Fruit fly (Drosophila melanogaster) whole organism, embryonic: ENCODE measurements around the gene eEF1alpha2.

Source experiments
- Antp ChIP-seq: fragments of 200-800 bp; sonication (Bioruptor generic); optimal IDR thresholded peaks from 3 replicates; lab custom pipeline; 2016; ENCODE audit warnings: missing biosample characterization, missing genetic modification characterization
- CG10654 ChIP-seq: fragments of 200-800 bp; sonication (Bioruptor generic); optimal IDR thresholded peaks from 2 replicates; lab custom pipeline; 2016; ENCODE audit warnings: missing biosample characterization, missing genetic modification characterization
- CG10979 ChIP-seq: fragments of 200-800 bp; sonication (Bioruptor generic); optimal IDR thresholded peaks from 2 replicates; lab custom pipeline; 2018; ENCODE audit warnings: missing biosample characterization, mild to moderate bottlenecking, missing genetic modification characterization, moderate library complexity
- CG13894 ChIP-seq: fragments of 200-800 bp; sonication (Bioruptor generic); optimal IDR thresholded peaks from 3 replicates; lab custom pipeline; 2018; ENCODE audit warnings: missing biosample characterization, mild to moderate bottlenecking, missing genetic modification characterization, moderate library complexity
- CG14710 ChIP-seq: fragments of 200-800 bp; sonication (Bioruptor generic); optimal IDR thresholded peaks from 3 replicates; lab custom pipeline; 2019; ENCODE audit warnings: missing biosample characterization, mild to moderate bottlenecking, missing genetic modification characterization, moderate library complexity
- CG1602 ChIP-seq: fragments of 200-800 bp; sonication (Bioruptor generic); optimal IDR thresholded peaks from 3 replicates; lab custom pipeline; 2016; ENCODE audit warnings: missing biosample characterization, missing genetic modification characterization
- CG1603 ChIP-seq: fragments of 200-800 bp; sonication (Bioruptor generic); optimal IDR thresholded peaks from 2 replicates; lab custom pipeline; 2019; ENCODE audit warnings: missing biosample characterization, mild to moderate bottlenecking, missing genetic modification characterization, moderate library complexity
- CG17186 ChIP-seq: fragments of 200-800 bp; sonication (Bioruptor generic); optimal IDR thresholded peaks from 3 replicates; lab custom pipeline; 2017; ENCODE audit warnings: missing biosample characterization, missing genetic modification reagents, missing genetic modification characterization
- CG17829 ChIP-seq: fragments of 200-800 bp; optimal IDR thresholded peaks from 2 replicates; lab custom pipeline; 2019; ENCODE audit warnings: missing biosample characterization, mild to moderate bottlenecking, missing genetic modification characterization, moderate library complexity
- CG31441 ChIP-seq: fragments of 200-800 bp; sonication (Bioruptor generic); IDR thresholded peaks from 2 replicates; pipeline ENCODE4 v1.3.6; 2022; ENCODE audit warnings: missing biosample characterization, missing genetic modification characterization
- CG3407 ChIP-seq: fragments of 200-800 bp; sonication (Bioruptor generic); optimal IDR thresholded peaks from 2 replicates; lab custom pipeline; 2018; ENCODE audit warnings: missing biosample characterization, mild to moderate bottlenecking, missing genetic modification characterization
- CG4424 ChIP-seq: fragments of 200-800 bp; sonication (Bioruptor generic); optimal IDR thresholded peaks from 3 replicates; lab custom pipeline; 2016; ENCODE audit warnings: missing biosample characterization, missing genetic modification characterization
- CG4730 ChIP-seq: fragments of 200-800 bp; sonication (Bioruptor generic); IDR thresholded peaks from 2 replicates; pipeline ENCODE4 v1.3.6; 2022; ENCODE audit warnings: missing biosample characterization, missing genetic modification characterization
- CG7271 ChIP-seq: fragments of 200-800 bp; sonication (Bioruptor generic); optimal IDR thresholded peaks from 2 replicates; lab custom pipeline; 2018; ENCODE audit warnings: missing biosample characterization, mild to moderate bottlenecking, missing genetic modification characterization, moderate library complexity
- CG7839 ChIP-seq: fragments of 200-800 bp; sonication (Bioruptor generic); optimal IDR thresholded peaks from 3 replicates; lab custom pipeline; 2018; ENCODE audit warnings: missing biosample characterization, mild to moderate bottlenecking, missing genetic modification characterization, moderate library complexity
- CG8924 ChIP-seq: fragments of 200-800 bp; optimal IDR thresholded peaks from 3 replicates; lab custom pipeline; 2019; ENCODE audit warnings: missing biosample characterization, mild to moderate bottlenecking, missing genetic modification characterization, moderate library complexity
- CG9437 ChIP-seq: fragments of 200-800 bp; sonication (Bioruptor generic); optimal IDR thresholded peaks from 2 replicates; lab custom pipeline; 2018; ENCODE audit warnings: missing biosample characterization, mild to moderate bottlenecking, missing genetic modification characterization
- CG9727 ChIP-seq: fragments of 200-800 bp; sonication (Bioruptor generic); optimal IDR thresholded peaks from 3 replicates; lab custom pipeline; 2017; ENCODE audit warnings: missing biosample characterization, mild to moderate bottlenecking, missing genetic modification characterization
- D ChIP-seq, 2 experiments: fragments of 200-800 bp in 1 of 2; fragments of >200 bp in 1 of 2; sonication (Bioruptor generic) in 1 of 2; optimal IDR thresholded peaks; 2 replicates in 1 of 2; 3 replicates in 1 of 2; lab custom pipeline; 2017; ENCODE audit warnings: mild to moderate bottlenecking in 1 of 2, missing biosample characterization in 1 of 2, missing genetic modification characterization in 1 of 2, missing genetic modification reagents in 1 of 2
- D19A ChIP-seq: fragments of 200-800 bp; optimal IDR thresholded peaks from 3 replicates; lab custom pipeline; 2019; ENCODE audit warnings: missing biosample characterization, mild to moderate bottlenecking, missing genetic modification characterization, moderate library complexity
- Dip2 ChIP-seq: fragments of 200-800 bp; sonication (Bioruptor generic); IDR thresholded peaks from 2 replicates; pipeline ENCODE4 v1.3.6; 2022; ENCODE audit warnings: missing biosample characterization, missing genetic modification characterization
- Ets65A ChIP-seq: fragments of 200-800 bp; sonication (Bioruptor generic); peaks from one replicate; lab custom pipeline; 2016; ENCODE audit warnings: missing biosample characterization, missing genetic modification characterization
- GATAe ChIP-seq: fragments of 200-800 bp; sonication (Bioruptor generic); conservative IDR thresholded peaks from 2 replicates; pipeline ENCODE4 v1.3.6; 2022; ENCODE audit warnings: missing biosample characterization, missing genetic modification characterization
- Hand ChIP-seq: fragments of 200-800 bp; sonication (Bioruptor generic); optimal IDR thresholded peaks from 2 replicates; lab custom pipeline; 2017; ENCODE audit warnings: mild to moderate bottlenecking, missing biosample characterization, missing genetic modification reagents, missing genetic modification characterization
- Hr51 ChIP-seq, 2 experiments: fragments of 200-800 bp; sonication (Bioruptor generic); optimal IDR thresholded peaks; 2 replicates in 1 of 2; 3 replicates in 1 of 2; lab custom pipeline; 2016 to 2018; ENCODE audit warnings: missing biosample characterization in 2 of 2, missing genetic modification characterization in 2 of 2, mild to moderate bottlenecking in 1 of 2, moderate library complexity in 1 of 2
- Max ChIP-seq: fragments of 200-800 bp; sonication (Bioruptor generic); optimal IDR thresholded peaks from 2 replicates; lab custom pipeline; 2016; ENCODE audit warnings: missing biosample characterization, mild to moderate bottlenecking, missing genetic modification characterization
- Rfx ChIP-seq: fragments of 200-800 bp; sonication (Bioruptor generic); IDR thresholded peaks from 2 replicates; pipeline ENCODE4 v1.3.6; 2022; ENCODE audit warnings: missing biosample characterization, missing genetic modification characterization
- Six4 ChIP-seq: fragments of 200-800 bp; sonication (Bioruptor generic); optimal IDR thresholded peaks from 2 replicates; lab custom pipeline; 2016; ENCODE audit warnings: missing biosample characterization, missing genetic modification characterization
- Spps ChIP-seq: fragments of 200-800 bp; sonication (Bioruptor generic); optimal IDR thresholded peaks from 2 replicates; lab custom pipeline; 2018; ENCODE audit warnings: missing biosample characterization, mild to moderate bottlenecking, missing genetic modification characterization
- ara ChIP-seq: fragments of 200-800 bp; sonication (Bioruptor generic); IDR thresholded peaks from 2 replicates; pipeline ENCODE4 v1.3.6; 2022; ENCODE audit warnings: missing biosample characterization, missing genetic modification characterization
- chn ChIP-seq: fragments of 200-800 bp; sonication (Bioruptor generic); optimal IDR thresholded peaks from 2 replicates; lab custom pipeline; 2016; ENCODE audit warnings: missing biosample characterization, missing genetic modification characterization
- dmrt99B ChIP-seq: fragments of 200-800 bp; sonication (Bioruptor generic); optimal IDR thresholded peaks from 2 replicates; lab custom pipeline; 2018; ENCODE audit warnings: missing biosample characterization, mild to moderate bottlenecking, missing genetic modification characterization, moderate library complexity
- dysf ChIP-seq: fragments of 200-800 bp; sonication (Bioruptor generic); IDR thresholded peaks from 3 replicates; pipeline ENCODE4 v1.3.6; 2022; ENCODE audit warnings: missing biosample characterization, missing genetic modification characterization
- fru ChIP-seq: fragments of >200 bp; optimal IDR thresholded peaks from 2 replicates; lab custom pipeline; 2017
- gsb ChIP-seq: fragments of 200-800 bp; sonication (Bioruptor generic); IDR thresholded peaks from 2 replicates; pipeline ENCODE4 v1.3.6; 2022; ENCODE audit warnings: missing biosample characterization, missing genetic modification characterization
- hbn ChIP-seq: fragments of 200-800 bp; sonication (Bioruptor generic); IDR thresholded peaks from 2 replicates; pipeline ENCODE4 v1.3.6; 2022; ENCODE audit warnings: missing biosample characterization, missing genetic modification characterization; ENCODE audit not compliant: partially characterized antibody
- jigr1 ChIP-seq: fragments of 200-800 bp; sonication (Bioruptor generic); IDR thresholded peaks from 3 replicates; pipeline ENCODE4 v1.3.6; 2022; ENCODE audit warnings: missing biosample characterization, missing genetic modification characterization
- lola ChIP-seq, 3 experiments: fragments of >200 bp in 2 of 3; fragments of 200-800 bp in 1 of 3; sonication (Bioruptor generic) in 1 of 3; optimal IDR thresholded peaks; 2 replicates each; lab custom pipeline; 2017 to 2019; ENCODE audit warnings: missing biosample characterization in 3 of 3, missing genetic modification characterization in 3 of 3, mild to moderate bottlenecking in 1 of 3, moderate library complexity in 1 of 3
- odd ChIP-seq: fragments of 200-800 bp; sonication (Bioruptor generic); optimal IDR thresholded peaks from 2 replicates; lab custom pipeline; 2017; ENCODE audit warnings: missing biosample characterization, mild to moderate bottlenecking, missing genetic modification characterization
- phol ChIP-seq: fragments of 200-800 bp; sonication (Bioruptor generic); optimal IDR thresholded peaks from 3 replicates; lab custom pipeline; 2018; ENCODE audit warnings: missing biosample characterization, mild to moderate bottlenecking, missing genetic modification characterization, moderate library complexity
- prd ChIP-seq, 3 experiments: fragments of >200 bp in 2 of 3; fragments of 200-800 bp in 1 of 3; sonication (Bioruptor generic) in 1 of 3; optimal IDR thresholded peaks in 2 of 3; IDR thresholded peaks in 1 of 3; 2 replicates in 2 of 3; 3 replicates in 1 of 3; pipeline versions ENCODE4 v1.3.6 to Lab custom; 2017 to 2022; ENCODE audit warnings: missing biosample characterization in 1 of 3, missing genetic modification characterization in 1 of 3
- sens ChIP-seq: fragments of 200-800 bp; sonication (Bioruptor generic); peaks from one replicate; lab custom pipeline; 2016; ENCODE audit warnings: missing biosample characterization, missing genetic modification characterization
- seq ChIP-seq: fragments of 200-800 bp; sonication (Bioruptor generic); IDR thresholded peaks from 2 replicates; pipeline ENCODE4 v1.3.6; 2022; ENCODE audit warnings: missing biosample characterization, missing genetic modification characterization
- tgo ChIP-seq: fragments of 200-800 bp; sonication (Bioruptor generic); IDR thresholded peaks from 3 replicates; pipeline ENCODE4 v1.3.6; 2022; ENCODE audit warnings: missing biosample characterization, missing genetic modification characterization
- tin ChIP-seq: fragments of 200-800 bp; sonication (Bioruptor generic); optimal IDR thresholded peaks from 3 replicates; lab custom pipeline; 2016; ENCODE audit warnings: missing biosample characterization, missing genetic modification characterization
- unpg ChIP-seq: fragments of 200-800 bp; sonication (Bioruptor generic); optimal IDR thresholded peaks from 3 replicates; lab custom pipeline; 2018; ENCODE audit warnings: missing biosample characterization, mild to moderate bottlenecking, missing genetic modification characterization, moderate library complexity
- zen ChIP-seq: fragments of 200-800 bp; sonication (Bioruptor generic); optimal IDR thresholded peaks from 3 replicates; lab custom pipeline; 2018; ENCODE audit warnings: missing biosample characterization, mild to moderate bottlenecking, missing genetic modification characterization, moderate library complexity
- zen2 ChIP-seq: fragments of 200-800 bp; sonication (Bioruptor generic); IDR thresholded peaks from 3 replicates; pipeline ENCODE4 v1.3.6; 2022; ENCODE audit warnings: missing biosample characterization, missing genetic modification characterization; ENCODE audit not compliant: partially characterized antibody

The eEF1alpha2 gene

DNA sequence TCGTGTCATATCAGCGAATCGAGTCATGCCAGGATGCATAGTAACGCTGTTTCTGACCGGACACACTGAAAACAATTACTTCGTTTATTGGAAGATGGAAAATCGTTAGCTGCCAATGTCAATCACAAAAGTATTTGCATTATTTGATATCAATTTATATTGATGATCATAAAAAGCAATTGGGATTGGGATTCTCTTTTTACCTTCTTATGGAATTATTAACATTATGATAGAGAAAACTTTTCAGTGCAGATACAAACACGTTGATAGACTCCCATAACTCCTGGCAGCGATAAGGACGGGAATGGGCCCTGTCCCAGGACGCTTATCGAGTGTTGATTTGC, 31.4 kb upstream of the eEF1alpha2 start (continued):
- TF ChIP-seq zen (tag; lab: Kevin White, UChicago), result peak; percentile 48
- no peak for TF ChIP-seq zen2 (GFP tag; lab: Robert Waterston, UW)
- TF ChIP-seq Spps (tag; lab: Kevin White, UChicago), result no peak
- peak; percentile 17 for TF ChIP-seq CG14710
- no peak for TF ChIP-seq odd (GFP tag; lab: Kevin White, UChicago)
- peak; percentile 87 for TF ChIP-seq sens (GFP tag; lab: Kevin White, UChicago)
- TF ChIP-seq CG10979 (tag; lab: Kevin White, UChicago), result peak; percentile 50
- TF ChIP-seq CG1603 (tag; lab: Kevin White, UChicago), result peak; percentile 41
- peak; percentile 4 for TF ChIP-seq Six4 (GFP tag; lab: Kevin White, UChicago)
- peak; percentile 0 for TF ChIP-seq D19A (tag; lab: Kevin White, UChicago)
- TF ChIP-seq Ets65A, result peak; percentile 72
- peak; percentile 6 for TF ChIP-seq CG4424 (GFP tag; lab: Kevin White, UChicago)
- peak; percentile 14 for TF ChIP-seq CG8924 (tag; lab: Kevin White, UChicago)
- no peak for TF ChIP-seq dmrt99B (tag; lab: Kevin White, UChicago)
- peak; percentile 48 for TF ChIP-seq CG9727
- TF ChIP-seq CG31441 (GFP tag; lab: Robert Waterston, UW), result peak; percentile 32
- peak; percentile 21 for TF ChIP-seq CG17829
- no peak for TF ChIP-seq prd (optimal IDR thresholded peaks at IDR 0.05; lab: Kevin White, UChicago)
- TF ChIP-seq prd (GFP tag; IDR thresholded peaks at IDR 0.05; lab: Robert Waterston, UW), result peak; percentile 73; the same call in 2 of the 3 replicates
- no peak for TF ChIP-seq tgo (GFP tag; lab: Robert Waterston, UW)
- peak; percentile 10 for TF ChIP-seq unpg (GFP tag; lab: Kevin White, UChicago)

DNA sequence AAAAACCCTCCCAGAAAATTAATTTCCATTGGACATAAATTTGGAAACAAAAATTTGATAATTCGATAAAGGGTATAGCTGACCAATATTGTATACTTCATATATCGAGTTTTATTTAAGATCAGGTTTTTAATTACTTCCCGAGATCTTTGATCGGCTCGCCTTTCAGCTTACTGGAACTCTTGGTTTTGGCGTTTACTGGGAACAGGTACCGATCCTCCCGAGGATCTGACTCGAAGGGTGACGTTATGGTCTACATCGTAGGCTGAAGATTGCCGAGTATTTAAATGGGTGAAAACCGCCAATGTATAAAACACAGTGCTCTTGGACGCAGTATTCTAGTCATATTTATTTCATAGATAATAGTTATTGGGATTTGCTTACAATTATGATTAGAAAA, 30.0 kb upstream of the eEF1alpha2 start, which contains the start of gene CG42693:
Gene CG42693 (minus strand): TSS at position 101 of the 400 bp plus-strand sequence.
- no peak for TF ChIP-seq CG7271 (tag; lab: Kevin White, UChicago)
- TF ChIP-seq CG10654, result no peak
- TF ChIP-seq CG3407 (GFP tag; lab: Kevin White, UChicago), result no peak
- TF ChIP-seq CG17186 (GFP tag; lab: Kevin White, UChicago), result no peak

DNA sequence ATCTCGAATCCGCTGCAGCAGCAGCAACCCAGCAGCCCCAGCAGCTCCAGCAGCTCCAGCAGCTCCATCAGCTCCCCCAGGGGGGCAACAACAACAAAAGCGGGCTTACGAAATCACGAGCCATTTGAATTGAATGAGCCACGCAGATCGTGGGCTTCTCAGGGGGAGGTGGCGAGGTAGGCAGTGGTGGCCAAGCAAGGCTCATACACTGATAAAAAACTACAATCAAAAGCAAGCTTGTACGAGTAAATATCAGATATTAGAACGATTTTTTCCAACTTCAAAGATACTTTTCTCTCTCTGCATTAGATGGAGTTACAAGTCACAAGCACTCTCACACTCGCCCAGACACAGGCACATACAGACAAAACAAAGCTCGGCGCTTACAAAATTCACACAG, 29.1 kb upstream of the eEF1alpha2 start:
- TF ChIP-seq gsb (no peak), fru (lab: Kevin White, UChicago) (no peak), sens (GFP tag; lab: Kevin White, UChicago) (peak; percentile 84), dysf (peak; percentile 66), Max (GFP tag; lab: Kevin White, UChicago) (no peak), Antp (peak; percentile 6), CG1602 (GFP tag; lab: Kevin White, UChicago) (no peak), Dip2 (GFP tag; lab: Robert Waterston, UW) (no peak), CG13894 (tag; lab: Kevin White, UChicago) (no peak), lola (GFP tag; optimal IDR thresholded peaks at IDR 0.05; lab: Kevin White, UChicago) (no peak), CG4730 (0 out of 2 replicates have a peak, but pooled peaks have one; percentile 4), chn (GFP tag; lab: Kevin White, UChicago) (no peak), phol (peak; percentile 23), Hr51 (GFP tag; optimal IDR thresholded peaks at IDR 0.05; lab: Kevin White, UChicago) (peak in 1 of 2 experiments; percentile 25), ara (GFP tag; lab: Robert Waterston, UW) (no peak), jigr1 (no peak), seq (GFP tag; lab: Robert Waterston, UW) (no peak), Rfx (peak; percentile 53; the same call in 1 of the 2 replicates), Hand (GFP tag; lab: Kevin White, UChicago) (no peak), D (optimal IDR thresholded peaks at IDR 0.05; lab: Kevin White, UChicago) (no peak), D (GFP tag; optimal IDR thresholded peaks at IDR 0.05; lab: Kevin White, UChicago) (peak; percentile 14), tin (no peak), hbn (GFP tag; lab: Robert Waterston, UW) (no peak), GATAe (GFP tag; lab: Robert Waterston, UW) (no peak), CG7839 (tag; lab: Kevin White, UChicago) (no peak), CG9437 (no peak)
